Fruit fly (Drosophila melanogaster) whole organism, embryonic: ENCODE results near the gene CG7728.

Experiments
- Abd-B ChIP-seq: fragments of 200-800 bp; sonication (Bioruptor generic); optimal IDR thresholded peaks from 2 replicates; lab custom pipeline; 2018; ENCODE audit warnings: missing biosample characterization, mild to moderate bottlenecking, missing genetic modification characterization, moderate library complexity
- Bgb ChIP-seq: fragments of 200-800 bp; sonication (Bioruptor generic); IDR thresholded peaks from 2 replicates; pipeline ENCODE4 v1.3.6; 2022; ENCODE audit warnings: missing biosample characterization, missing genetic modification characterization; ENCODE audit not compliant: partially characterized antibody
- CG10979 ChIP-seq: fragments of 200-800 bp; sonication (Bioruptor generic); optimal IDR thresholded peaks from 2 replicates; lab custom pipeline; 2018; ENCODE audit warnings: missing biosample characterization, mild to moderate bottlenecking, missing genetic modification characterization, moderate library complexity
- CG11085 ChIP-seq: fragments of 200-800 bp; sonication (Bioruptor generic); IDR thresholded peaks from 2 replicates; pipeline ENCODE4 v1.3.6; 2022; ENCODE audit warnings: missing biosample characterization, missing genetic modification characterization
- CG11247 ChIP-seq: fragments of 200-800 bp; sonication (Bioruptor generic); IDR thresholded peaks from 2 replicates; pipeline ENCODE4 v1.3.6; 2022; ENCODE audit warnings: missing biosample characterization, missing genetic modification characterization
- CG12391 ChIP-seq: fragments of 200-800 bp; sonication (Bioruptor generic); optimal IDR thresholded peaks from 3 replicates; lab custom pipeline; 2018; ENCODE audit warnings: missing biosample characterization, mild to moderate bottlenecking, missing genetic modification characterization, moderate library complexity
- CG13624 ChIP-seq: fragments of 200-800 bp; sonication (Bioruptor generic); optimal IDR thresholded peaks from 2 replicates; lab custom pipeline; 2016; ENCODE audit warnings: missing biosample characterization, missing genetic modification characterization
- CG17328 ChIP-seq: fragments of 200-800 bp; sonication (Bioruptor generic); IDR thresholded peaks from 2 replicates; pipeline ENCODE4 v1.3.6; 2022; ENCODE audit warnings: missing biosample characterization, missing genetic modification characterization
- CG32532 ChIP-seq: fragments of 200-800 bp; sonication (Bioruptor generic); IDR thresholded peaks from 2 replicates; pipeline ENCODE4 v1.3.6; 2022; ENCODE audit warnings: missing biosample characterization, missing genetic modification characterization
- CG33557 ChIP-seq: fragments of 200-800 bp; sonication (Bioruptor generic); optimal IDR thresholded peaks from 2 replicates; lab custom pipeline; 2019; ENCODE audit warnings: missing biosample characterization, mild to moderate bottlenecking, missing genetic modification characterization, moderate library complexity
- CG4328 ChIP-seq: fragments of 200-800 bp; sonication (Bioruptor generic); optimal IDR thresholded peaks from 3 replicates; lab custom pipeline; 2017; ENCODE audit warnings: missing biosample characterization, missing genetic modification reagents, missing genetic modification characterization
- CG7357 ChIP-seq: fragments of 200-800 bp; sonication (Bioruptor generic); IDR thresholded peaks from 3 replicates; pipeline ENCODE4 v1.3.6; 2022; ENCODE audit warnings: missing biosample characterization, missing genetic modification characterization
- CG8944 ChIP-seq: fragments of 200-800 bp; sonication (Bioruptor generic); optimal IDR thresholded peaks from 3 replicates; lab custom pipeline; 2016; ENCODE audit warnings: missing biosample characterization, missing genetic modification characterization
- CG9437 ChIP-seq: fragments of 200-800 bp; sonication (Bioruptor generic); optimal IDR thresholded peaks from 2 replicates; lab custom pipeline; 2018; ENCODE audit warnings: missing biosample characterization, mild to moderate bottlenecking, missing genetic modification characterization
- CG9797 ChIP-seq: fragments of 200-800 bp; sonication (Bioruptor generic); optimal IDR thresholded peaks from 3 replicates; lab custom pipeline; 2018; ENCODE audit warnings: missing biosample characterization, mild to moderate bottlenecking, missing genetic modification characterization
- CG9817 ChIP-seq: fragments of 200-800 bp; sonication (Bioruptor generic); optimal IDR thresholded peaks from 2 replicates; lab custom pipeline; 2018; ENCODE audit warnings: missing biosample characterization, mild to moderate bottlenecking, missing genetic modification characterization, moderate library complexity
- Dfd ChIP-seq, 2 experiments: fragments of >200 bp; optimal IDR thresholded peaks; 2 replicates each; lab custom pipeline; 2017; ENCODE audit warnings: missing biosample characterization in 2 of 2, missing genetic modification characterization in 2 of 2
- Fer3 ChIP-seq: fragments of 200-800 bp; sonication (Bioruptor generic); optimal IDR thresholded peaks from 2 replicates; lab custom pipeline; 2018; ENCODE audit warnings: missing biosample characterization, mild to moderate bottlenecking, missing genetic modification characterization, moderate library complexity
- HLH4C ChIP-seq: fragments of 200-800 bp; sonication (Bioruptor generic); IDR thresholded peaks from 3 replicates; pipeline ENCODE4 v1.3.6; 2022; ENCODE audit warnings: missing biosample characterization, missing genetic modification characterization; ENCODE audit not compliant: partially characterized antibody
- Hr51 ChIP-seq, 2 experiments: fragments of 200-800 bp; sonication (Bioruptor generic); optimal IDR thresholded peaks; 2 replicates in 1 of 2; 3 replicates in 1 of 2; lab custom pipeline; 2016 to 2018; ENCODE audit warnings: missing biosample characterization in 2 of 2, missing genetic modification characterization in 2 of 2, mild to moderate bottlenecking in 1 of 2, moderate library complexity in 1 of 2
- Med ChIP-seq: fragments of 200-800 bp; sonication (Bioruptor generic); peaks from one replicate; lab custom pipeline; 2016; ENCODE audit warnings: missing biosample characterization, missing genetic modification characterization, mild to moderate bottlenecking, inconsistent platforms, moderate library complexity
- NK7.1 ChIP-seq: fragments of 200-800 bp; sonication (Bioruptor generic); optimal IDR thresholded peaks from 3 replicates; lab custom pipeline; 2016; ENCODE audit warnings: missing biosample characterization, missing genetic modification characterization
- Neu2 ChIP-seq: fragments of 200-800 bp; sonication (Bioruptor generic); optimal IDR thresholded peaks from 3 replicates; lab custom pipeline; 2016; ENCODE audit warnings: missing biosample characterization, missing genetic modification characterization, borderline replicate concordance
- Ravus ChIP-seq: fragments of 200-800 bp; sonication (Bioruptor generic); IDR thresholded peaks from 2 replicates; pipeline ENCODE4 v1.3.6; 2022; ENCODE audit warnings: missing biosample characterization, missing genetic modification characterization
- Rfx ChIP-seq: fragments of 200-800 bp; sonication (Bioruptor generic); IDR thresholded peaks from 2 replicates; pipeline ENCODE4 v1.3.6; 2022; ENCODE audit warnings: missing biosample characterization, missing genetic modification characterization
- Sox102F ChIP-seq: fragments of 200-800 bp; sonication (Bioruptor generic); optimal IDR thresholded peaks from 2 replicates; lab custom pipeline; 2018; ENCODE audit warnings: missing biosample characterization, mild to moderate bottlenecking, missing genetic modification characterization, moderate library complexity
- ash1 ChIP-seq: fragments of 200-800 bp; sonication (Bioruptor generic); optimal IDR thresholded peaks from 2 replicates; lab custom pipeline; 2018; ENCODE audit warnings: missing biosample characterization, mild to moderate bottlenecking, missing genetic modification characterization
- ato ChIP-seq: fragments of 200-800 bp; sonication (Bioruptor generic); IDR thresholded peaks from 2 replicates; pipeline ENCODE4 v1.3.6; 2022; ENCODE audit warnings: missing biosample characterization, missing genetic modification characterization; ENCODE audit not compliant: partially characterized antibody
- bab2 ChIP-seq: fragments of 200-800 bp; sonication (Bioruptor generic); optimal IDR thresholded peaks from 2 replicates; lab custom pipeline; 2016; ENCODE audit warnings: missing biosample characterization, missing genetic modification characterization
- ci ChIP-seq: fragments of 200-800 bp; sonication (Bioruptor generic); IDR thresholded peaks from 3 replicates; pipeline ENCODE4 v1.3.6; 2022; ENCODE audit warnings: missing biosample characterization, missing genetic modification characterization
- cwo ChIP-seq: fragments of 200-800 bp; sonication (Bioruptor generic); optimal IDR thresholded peaks from 3 replicates; lab custom pipeline; 2017; ENCODE audit warnings: missing biosample characterization, missing genetic modification characterization, mild to moderate bottlenecking, moderate library complexity, missing genetic modification reagents
- da ChIP-seq: fragments of 200-800 bp; sonication (Bioruptor generic); optimal IDR thresholded peaks from 2 replicates; lab custom pipeline; 2016; ENCODE audit warnings: missing biosample characterization, missing genetic modification characterization
- fd3F ChIP-seq: fragments of 200-800 bp; sonication (Bioruptor generic); optimal IDR thresholded peaks from 2 replicates; lab custom pipeline; 2018; ENCODE audit warnings: missing biosample characterization, mild to moderate bottlenecking, missing genetic modification characterization, moderate library complexity
- kni ChIP-seq: fragments of 200-800 bp; sonication (Bioruptor generic); optimal IDR thresholded peaks from 3 replicates; lab custom pipeline; 2017; ENCODE audit warnings: mild to moderate bottlenecking, missing biosample characterization, missing genetic modification reagents, missing genetic modification characterization
- onecut ChIP-seq: fragments of 200-800 bp; sonication (Bioruptor generic); IDR thresholded peaks from 2 replicates; pipeline ENCODE4 v1.3.6; 2022; ENCODE audit warnings: missing biosample characterization, missing genetic modification characterization
- org-1 ChIP-seq: fragments of 200-800 bp; sonication (Bioruptor generic); optimal IDR thresholded peaks from 2 replicates; lab custom pipeline; 2017; ENCODE audit warnings: missing biosample characterization, missing genetic modification characterization
- pan ChIP-seq, 4 experiments: fragments of >200 bp in 3 of 4; fragments of 200-800 bp in 1 of 4; sonication (Bioruptor generic) in 1 of 4; optimal IDR thresholded peaks in 3 of 4; IDR thresholded peaks in 1 of 4; 2 replicates each; pipeline versions ENCODE4 v1.3.6 to Lab custom; 2017 to 2022; ENCODE audit warnings: missing biosample characterization in 2 of 4, missing genetic modification characterization in 2 of 4, mixed read lengths in 1 of 4
- pros ChIP-seq: fragments of 200-800 bp; sonication (Bioruptor generic); optimal IDR thresholded peaks from 3 replicates; lab custom pipeline; 2019; ENCODE audit warnings: missing biosample characterization, mild to moderate bottlenecking, missing genetic modification characterization, moderate library complexity
- salm ChIP-seq: fragments of 200-800 bp; sonication (Bioruptor generic); optimal IDR thresholded peaks from 2 replicates; lab custom pipeline; 2018; ENCODE audit warnings: missing biosample characterization, mild to moderate bottlenecking, missing genetic modification characterization
- tin ChIP-seq: fragments of 200-800 bp; sonication (Bioruptor generic); optimal IDR thresholded peaks from 3 replicates; lab custom pipeline; 2016; ENCODE audit warnings: missing biosample characterization, missing genetic modification characterization
- tll ChIP-seq, 2 experiments: fragments of 200-800 bp in 1 of 2; fragments of >200 bp in 1 of 2; sonication (Bioruptor generic) in 1 of 2; optimal IDR thresholded peaks; 2 replicates each; lab custom pipeline; 2017 to 2019; ENCODE audit warnings: missing biosample characterization in 2 of 2, missing genetic modification characterization in 2 of 2, mild to moderate bottlenecking in 1 of 2, moderate library complexity in 1 of 2
- unpg ChIP-seq: fragments of 200-800 bp; sonication (Bioruptor generic); optimal IDR thresholded peaks from 3 replicates; lab custom pipeline; 2018; ENCODE audit warnings: missing biosample characterization, mild to moderate bottlenecking, missing genetic modification characterization, moderate library complexity
- wdn ChIP-seq: fragments of 200-800 bp; sonication (Bioruptor generic); IDR thresholded peaks from 2 replicates; pipeline ENCODE4 v1.3.6; 2022; ENCODE audit warnings: missing biosample characterization, missing genetic modification characterization
- wek ChIP-seq: fragments of 200-800 bp; sonication (Bioruptor generic); optimal IDR thresholded peaks from 3 replicates; lab custom pipeline; 2018; ENCODE audit warnings: missing biosample characterization, mild to moderate bottlenecking, missing genetic modification characterization, moderate library complexity

Gene CG7728

dm6 chr3L:17016576-17016917, 211 bp downstream of the CG7728 start (continued):
- TF ChIP-seq kni (no peak), ci (GFP tag; lab: Robert Waterston, UW) (peak; percentile 1; the same call in 1 of the 3 replicates)

DNA sequence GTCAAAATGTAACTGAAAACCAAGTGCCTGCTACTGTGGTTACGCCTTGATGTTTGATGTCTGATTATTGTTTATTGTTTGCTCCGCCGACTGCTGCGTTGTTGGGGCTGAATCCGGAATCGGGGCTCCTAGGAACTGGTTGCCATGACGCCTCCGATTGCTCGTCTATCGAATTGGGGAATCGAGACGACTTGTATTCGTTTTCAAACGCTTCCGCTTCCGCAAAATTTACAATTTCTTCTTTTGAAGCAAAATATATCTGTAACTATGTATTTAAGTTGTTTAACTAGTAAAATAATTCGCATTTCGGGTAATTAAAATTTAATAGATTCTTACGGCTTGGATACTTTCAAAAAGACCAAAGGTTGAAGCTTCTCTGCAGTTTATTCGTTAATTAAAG, 6.4 kb downstream of the CG7728 start, which contains the start of gene CG6652:
Gene CG6652, minus strand, starts transcription at position 101 of the 400 bp plus-strand sequence.
- TF ChIP-seq Rfx (peak; percentile 15; the same call in 1 of the 2 replicates), tin (GFP tag; lab: Kevin White, UChicago) (no peak)

- TF ChIP-seq CG4328 (GFP tag; lab: Kevin White, UChicago) = no peak
- TF ChIP-seq Med = peak; percentile 17
These were observed 7.3 kb downstream of the CG7728 start, which contains the start of gene a10 for dm6 chr3L:17023641-17024040. a10 (minus strand) TSS chr3L:17023741.

- no peak for TF ChIP-seq NK7.1
- peak; percentile 99 for TF ChIP-seq Bgb
- TF ChIP-seq tll (GFP tag; optimal IDR thresholded peaks at IDR 0.05; lab: Kevin White, UChicago) = no peak
- TF ChIP-seq CG13624 (GFP tag; lab: Kevin White, UChicago) = no peak
- no peak for TF ChIP-seq CG12391
- no peak for TF ChIP-seq Fer3
- no peak for TF ChIP-seq CG10979 (tag; lab: Kevin White, UChicago)
- no peak for TF ChIP-seq CG9817 (tag; lab: Kevin White, UChicago)
- TF ChIP-seq ash1 = no peak
- no peak for TF ChIP-seq Ravus
- no peak for TF ChIP-seq da (GFP tag; lab: Kevin White, UChicago)
- TF ChIP-seq CG11085 = no peak
- no peak for TF ChIP-seq salm (tag; lab: Kevin White, UChicago)
- no peak for TF ChIP-seq CG9797
- no peak for TF ChIP-seq cwo (GFP tag; lab: Kevin White, UChicago)
- no peak for TF ChIP-seq Hr51 (GFP tag; optimal IDR thresholded peaks at IDR 0.05; lab: Kevin White, UChicago)
- no peak for TF ChIP-seq CG8944
- no peak for TF ChIP-seq CG32532 (GFP tag; lab: Robert Waterston, UW)
- TF ChIP-seq pros = no peak
- TF ChIP-seq Sox102F (GFP tag; lab: Kevin White, UChicago) = no peak
- TF ChIP-seq wdn (GFP tag; lab: Robert Waterston, UW) = no peak
- TF ChIP-seq CG33557 (GFP tag; lab: Kevin White, UChicago) = no peak
- no peak for TF ChIP-seq unpg
- no peak for TF ChIP-seq Dfd (GFP tag; optimal IDR thresholded peaks at IDR 0.05; lab: Kevin White, UChicago)
- no peak for TF ChIP-seq Abd-B (GFP tag; lab: Kevin White, UChicago)
- no peak for TF ChIP-seq CG9437
- no peak for TF ChIP-seq wek (GFP tag; lab: Kevin White, UChicago)
- TF ChIP-seq HLH4C (GFP tag; lab: Robert Waterston, UW) = peak; percentile 100
- no peak for TF ChIP-seq Neu2 (GFP tag; lab: Kevin White, UChicago)
- no peak for TF ChIP-seq CG11247 (GFP tag; lab: Robert Waterston, UW)
- TF ChIP-seq CG7357 (GFP tag; lab: Robert Waterston, UW) = no peak
- no peak for TF ChIP-seq fd3F (GFP tag; lab: Kevin White, UChicago)
- no peak for TF ChIP-seq onecut (GFP tag; lab: Robert Waterston, UW)
- TF ChIP-seq ato (GFP tag; lab: Robert Waterston, UW) = peak; percentile 100
- TF ChIP-seq bab2 (GFP tag; lab: Kevin White, UChicago) = no peak
- TF ChIP-seq pan (optimal IDR thresholded peaks at IDR 0.05; lab: Kevin White, UChicago) = no peak
- TF ChIP-seq pan (GFP tag; optimal IDR thresholded peaks at IDR 0.05 in 1 of 2, IDR thresholded peaks at IDR 0.05 in 1 of 2) = no peak
- TF ChIP-seq CG17328 (GFP tag; lab: Robert Waterston, UW) = no peak
- TF ChIP-seq org-1 = no peak
These were observed 7.8 kb downstream of the CG7728 start, which contains the start of gene Fit2 for dm6 chr3L:17024095-17024639. Fit2 (plus strand) TSS chr3L:17024328.
